Fruit fly (Drosophila melanogaster) Kc167 (cell line): Measurements from ENCODE around the gene CG5849.
"Not testable (repeated sequence)": the region's sequence is repeated elsewhere in the genome, so short reads cannot be mapped to it uniquely, and the experiment has no call there.

Experiments
- Myc ChIP-seq: fragments of >200 bp; optimal IDR thresholded peaks from 2 replicates; lab custom pipeline; 2017; ENCODE audit warnings: missing external identifiers
- insv ChIP-seq: fragments of >200 bp; optimal IDR thresholded peaks from 3 replicates; lab custom pipeline; 2018; ENCODE audit warnings: missing external identifiers

DNA sequence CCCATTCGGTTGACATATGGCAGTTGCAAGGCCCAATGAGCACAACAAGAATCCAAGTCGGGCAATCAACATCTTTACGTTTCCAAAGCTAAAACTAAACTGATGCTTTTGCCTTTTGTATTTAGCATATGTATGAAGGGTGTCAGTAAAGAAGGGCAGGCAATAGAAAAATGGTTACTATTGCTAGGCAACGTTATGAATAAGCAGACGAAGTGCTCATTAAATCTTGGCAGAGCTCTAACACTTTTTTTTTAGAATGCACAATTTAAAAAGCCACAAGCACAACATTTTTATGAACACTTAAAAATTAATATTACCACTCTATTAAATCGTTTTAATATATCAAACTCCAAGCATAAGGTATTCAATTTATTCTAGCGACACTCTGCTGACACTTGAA lies 3.7 kb upstream of the CG5849 start, which contains the start of gene Sfp93F:
- not testable (repeated sequence) for TF ChIP-seq insv, Myc (lab: Kevin White, UChicago)
